Worm (Caenorhabditis elegans) whole organism, L3 larva: ENCODE results near the gene miga-1.

ENCODE experiments used
- R02D3.7 ChIP-seq: fragments of 150-350 bp; optimal IDR thresholded peaks from 2 replicates; lab custom pipeline; 2014; ENCODE audit warnings: missing biosample characterization, missing genetic modification characterization
- aly-2 ChIP-seq: fragments of 150-350 bp; optimal IDR thresholded peaks from 2 replicates; lab custom pipeline; 2014; ENCODE audit warnings: missing biosample characterization, missing genetic modification characterization
- ama-1 ChIP-seq: fragments of 150-350 bp; optimal IDR thresholded peaks from 2 replicates; lab custom pipeline; 2018
- ceh-16 ChIP-seq: sonication (generic microtip); optimal IDR thresholded peaks from 2 replicates; lab custom pipeline; 2017; ENCODE audit warnings: missing biosample characterization, missing genetic modification characterization
- ceh-82 ChIP-seq: fragments of 150-350 bp; optimal IDR thresholded peaks from 2 replicates; lab custom pipeline; 2014; ENCODE audit warnings: missing biosample characterization, missing genetic modification characterization
- ceh-9 ChIP-seq: sonication (generic microtip); optimal IDR thresholded peaks from 2 replicates; lab custom pipeline; 2018; ENCODE audit warnings: missing biosample characterization, missing genetic modification characterization
- daf-12 ChIP-seq: fragments of 150-350 bp; optimal IDR thresholded peaks from 2 replicates; lab custom pipeline; 2014; ENCODE audit warnings: missing biosample characterization, missing genetic modification reagents, missing genetic modification characterization
- egl-5 ChIP-seq: fragments of 150-350 bp; optimal IDR thresholded peaks from 2 replicates; lab custom pipeline; 2017; ENCODE audit warnings: missing biosample characterization, missing genetic modification reagents, missing genetic modification characterization, inconsistent platforms
- elt-1 ChIP-seq: fragments of 150-350 bp; optimal IDR thresholded peaks from 2 replicates; lab custom pipeline; 2014; ENCODE audit warnings: missing biosample characterization, missing genetic modification characterization
- elt-3 ChIP-seq, 3 experiments: fragments of 150-350 bp in 1 of 3; sonication (generic microtip) in 2 of 3; optimal IDR thresholded peaks; 2 replicates in 2 of 3; 4 replicates in 1 of 3; lab custom pipeline; 2014 to 2017; ENCODE audit warnings: missing biosample characterization in 3 of 3, missing genetic modification characterization in 3 of 3
- eor-1 ChIP-seq, 2 experiments: fragments of 150-350 bp; optimal IDR thresholded peaks; 2 replicates each; lab custom pipeline; 2014 to 2018; ENCODE audit warnings: missing biosample characterization in 2 of 2, missing genetic modification characterization in 2 of 2
- fkh-10 ChIP-seq: sonication (generic microtip); optimal IDR thresholded peaks from 2 replicates; lab custom pipeline; 2017; ENCODE audit warnings: missing biosample characterization, missing genetic modification reagents, missing genetic modification characterization
- fos-1 ChIP-seq: fragments of 150-350 bp; optimal IDR thresholded peaks from 2 replicates; lab custom pipeline; 2014; ENCODE audit warnings: missing biosample characterization, missing genetic modification characterization
- hmg-11 ChIP-seq: sonication (generic microtip); optimal IDR thresholded peaks from 2 replicates; lab custom pipeline; 2016; ENCODE audit warnings: missing genetic modification characterization, missing compliant biosample characterization
- jun-1 ChIP-seq: fragments of 150-350 bp; optimal IDR thresholded peaks from 2 replicates; lab custom pipeline; 2014; ENCODE audit warnings: missing biosample characterization, missing genetic modification reagents, missing genetic modification characterization
- lin-15B ChIP-seq: fragments of 150-350 bp; optimal IDR thresholded peaks from 2 replicates; lab custom pipeline; 2014; ENCODE audit warnings: missing biosample characterization, missing genetic modification characterization
- lsy-12 ChIP-seq: sonication (generic microtip); optimal IDR thresholded peaks from 2 replicates; lab custom pipeline; 2016; ENCODE audit warnings: mild to moderate bottlenecking, missing genetic modification characterization, missing compliant biosample characterization
- mdl-1 ChIP-seq: fragments of 150-350 bp; optimal IDR thresholded peaks from 2 replicates; lab custom pipeline; 2014; ENCODE audit warnings: missing biosample characterization, missing genetic modification characterization
- mml-1 ChIP-seq: fragments of 150-350 bp; sonication (generic microtip); optimal IDR thresholded peaks from 3 replicates; lab custom pipeline; 2014; ENCODE audit warnings: missing biosample characterization, missing genetic modification characterization
- nfya-1 ChIP-seq: sonication (generic microtip); optimal IDR thresholded peaks from 2 replicates; lab custom pipeline; 2017; ENCODE audit warnings: missing genetic modification characterization, mild to moderate bottlenecking, missing compliant biosample characterization, antibody characterized with exemption, moderate library complexity; ENCODE audit not compliant: insufficient read depth
- nhr-11 ChIP-seq: fragments of 150-350 bp; optimal IDR thresholded peaks from 2 replicates; lab custom pipeline; 2014; ENCODE audit warnings: missing biosample characterization, missing genetic modification characterization
- nhr-12 ChIP-seq: fragments of 150-350 bp; optimal IDR thresholded peaks from 2 replicates; lab custom pipeline; 2014; ENCODE audit warnings: missing biosample characterization, missing genetic modification characterization
- nhr-23 ChIP-seq: fragments of 150-350 bp; optimal IDR thresholded peaks from 2 replicates; lab custom pipeline; 2014; ENCODE audit warnings: missing biosample characterization, missing genetic modification reagents, missing genetic modification characterization
- nhr-25 ChIP-seq: sonication (generic microtip); optimal IDR thresholded peaks from 2 replicates; lab custom pipeline; 2017; ENCODE audit warnings: missing biosample characterization, missing genetic modification characterization
- nhr-28 ChIP-seq: fragments of 150-350 bp; optimal IDR thresholded peaks from 2 replicates; lab custom pipeline; 2014; ENCODE audit warnings: missing biosample characterization, missing genetic modification characterization
- nhr-43 ChIP-seq: sonication (generic microtip); optimal IDR thresholded peaks from 2 replicates; lab custom pipeline; 2016; ENCODE audit warnings: mild to moderate bottlenecking, missing genetic modification characterization, missing compliant biosample characterization; ENCODE audit not compliant: poor library complexity, severe bottlenecking
- nhr-67 ChIP-seq: fragments of 150-350 bp; optimal IDR thresholded peaks from 2 replicates; lab custom pipeline; 2014; ENCODE audit warnings: missing biosample characterization, missing genetic modification characterization
- pqm-1 ChIP-seq: fragments of 150-350 bp; optimal IDR thresholded peaks from 2 replicates; lab custom pipeline; 2017; ENCODE audit warnings: missing biosample characterization, missing genetic modification characterization, inconsistent platforms
- sea-2 ChIP-seq: fragments of 150-350 bp; sonication (generic microtip); optimal IDR thresholded peaks from 4 replicates; lab custom pipeline; 2014; ENCODE audit warnings: missing biosample characterization, missing genetic modification reagents, missing genetic modification characterization
- snpc-4 ChIP-seq: fragments of 150-350 bp; optimal IDR thresholded peaks from 2 replicates; lab custom pipeline; 2014; ENCODE audit warnings: missing biosample characterization, missing genetic modification characterization
- tbx-2 ChIP-seq: sonication (generic microtip); optimal IDR thresholded peaks from 2 replicates; lab custom pipeline; 2016; ENCODE audit warnings: mild to moderate bottlenecking, missing genetic modification characterization, missing compliant biosample characterization
- unc-39 ChIP-seq: sonication (generic microtip); optimal IDR thresholded peaks from 4 replicates; lab custom pipeline; 2017; ENCODE audit warnings: missing biosample characterization, missing genetic modification characterization
- unc-62 ChIP-seq: fragments of 150-350 bp; sonication (generic microtip); optimal IDR thresholded peaks from 4 replicates; lab custom pipeline; 2014; ENCODE audit warnings: missing biosample characterization, missing genetic modification reagents, missing genetic modification characterization
- ztf-11 ChIP-seq: fragments of 150-350 bp; optimal IDR thresholded peaks from 2 replicates; lab custom pipeline; 2014; ENCODE audit warnings: missing biosample characterization, missing genetic modification characterization

The miga-1 gene

DNA sequence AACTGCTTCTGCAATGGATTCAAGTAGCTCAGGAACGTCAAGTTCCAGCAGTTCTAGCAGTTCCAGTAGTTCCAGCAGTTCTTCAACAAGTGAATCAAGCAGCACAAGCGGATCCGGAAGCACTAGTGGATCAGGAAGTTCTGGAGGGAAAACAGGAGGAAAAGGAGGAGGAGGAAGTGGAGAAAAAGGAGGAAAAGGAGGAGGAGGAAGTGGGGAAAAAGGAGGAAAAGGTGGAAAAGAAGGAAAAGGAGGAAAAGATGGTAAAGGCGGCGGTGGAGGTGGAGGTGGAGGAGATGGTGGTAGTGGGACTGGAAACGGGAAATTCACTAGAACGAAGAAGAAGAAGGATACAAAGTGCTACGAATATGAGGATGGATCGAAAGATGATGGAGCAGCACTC lies 5.9 kb upstream of the miga-1 start:
- TF ChIP-seq sea-2: no peak
- TF ChIP-seq elt-1 (tag; lab: Kevin White, UChicago): no peak
- no peak for TF ChIP-seq fos-1 (tag; lab: Kevin White, UChicago)
- no peak for TF ChIP-seq ceh-16 (tag; lab: Kevin White, UChicago)
- no peak for TF ChIP-seq lin-15B (tag; lab: Kevin White, UChicago)
- no peak for TF ChIP-seq mml-1 (tag; lab: Kevin White, UChicago)
- no peak for TF ChIP-seq ztf-11 (tag; lab: Kevin White, UChicago)
- TF ChIP-seq ceh-82 (tag; lab: Kevin White, UChicago): no peak

DNA sequence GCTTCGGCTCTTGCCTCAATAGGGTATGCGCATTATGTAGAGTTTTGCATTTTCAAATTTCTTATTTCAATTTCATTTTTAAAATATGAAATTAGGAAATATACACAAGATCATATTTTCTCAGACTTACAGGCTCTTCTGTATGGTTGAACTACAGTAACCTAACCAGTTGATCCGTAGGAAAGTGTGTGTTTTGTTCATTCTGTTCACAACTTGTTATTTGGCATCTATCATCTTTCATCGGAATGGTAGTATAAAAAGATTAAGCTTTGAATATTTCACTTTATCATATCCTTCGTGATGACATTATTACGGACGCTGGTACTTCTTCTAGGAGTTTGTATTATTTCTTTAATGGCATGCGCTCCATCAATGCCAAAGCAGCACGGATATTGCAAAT lies 5.3 kb upstream of the miga-1 start, which contains the start of gene K01D12.10:
Gene K01D12.10, plus strand, starts transcription at position 301 of the 400 bp plus-strand sequence.
- TF ChIP-seq mdl-1 (tag; lab: Kevin White, UChicago): no peak

DNA sequence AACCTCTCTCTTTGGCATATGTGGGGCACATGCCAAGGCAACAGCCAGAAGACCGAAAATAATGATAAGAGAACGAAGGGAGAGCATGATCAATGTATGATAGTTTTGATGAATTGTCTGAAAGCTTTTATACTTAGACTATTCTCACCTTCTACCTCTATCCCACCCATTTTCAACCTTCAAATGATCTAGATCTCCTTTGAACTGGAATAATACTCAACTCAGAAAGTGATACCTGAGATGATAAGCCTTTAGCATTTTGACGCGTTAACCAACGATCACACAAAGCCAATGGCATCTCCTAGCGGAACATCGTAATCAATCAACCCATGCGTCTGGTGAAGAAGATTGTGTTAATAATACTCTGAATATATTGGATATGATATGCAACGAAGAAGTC lies 3.9 kb upstream of the miga-1 start, which contains the start of gene K01D12.9:
Gene K01D12.9, minus strand, starts transcription at position 101 of the 400 bp plus-strand sequence.
- TF ChIP-seq nhr-25 (tag; lab: Kevin White, UChicago) (peak; percentile 54), hmg-11 (tag; lab: Kevin White, UChicago) (no peak)

DNA sequence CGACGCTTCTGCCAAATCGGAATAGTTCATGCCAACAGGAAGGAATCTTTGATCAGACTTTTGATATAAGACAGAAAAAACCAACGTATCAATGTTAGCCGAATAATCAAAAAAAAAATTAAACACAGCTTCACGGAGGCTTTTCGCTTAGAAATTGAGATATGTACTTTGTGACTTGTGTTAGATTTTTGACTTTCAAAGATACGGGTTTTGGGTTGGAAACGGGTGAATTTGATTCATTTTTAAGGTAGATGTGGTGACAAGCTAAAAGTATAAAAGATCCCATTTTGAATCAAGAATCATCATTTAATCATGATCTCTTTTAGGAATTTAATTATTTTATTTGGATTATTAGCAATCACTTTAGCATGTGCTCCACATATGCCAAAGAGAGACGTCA lies 1.7 kb upstream of the miga-1 start, which contains the start of gene K01D12.8:
Gene K01D12.8, plus strand, starts transcription at position 301 of the 400 bp plus-strand sequence.
- no peak for TF ChIP-seq nhr-67 (tag; lab: Kevin White, UChicago)
- TF ChIP-seq nhr-12: no peak
- no peak for TF ChIP-seq ceh-9 (tag; lab: Kevin White, UChicago)
- TF ChIP-seq snpc-4: no peak
- no peak for TF ChIP-seq pqm-1 (tag; lab: Kevin White, UChicago)
- no peak for TF ChIP-seq daf-12
- no peak for TF ChIP-seq nhr-23 (tag; lab: Kevin White, UChicago)
- TF ChIP-seq nhr-43: no peak
- TF ChIP-seq unc-39 (tag; lab: Kevin White, UChicago): no peak
- TF ChIP-seq tbx-2 (tag; lab: Kevin White, UChicago): no peak
- no peak for TF ChIP-seq fkh-10 (GFP tag; lab: Kevin White, UChicago)
- no peak for TF ChIP-seq R02D3.7
- no peak for TF ChIP-seq elt-3 (tag; optimal IDR thresholded peaks at IDR 0.05; lab: Kevin White, UChicago)
- no peak for TF ChIP-seq eor-1 (tag; optimal IDR thresholded peaks at IDR 0.05; lab: Kevin White, UChicago)
- no peak for TF ChIP-seq nhr-11 (tag; lab: Kevin White, UChicago)
- no peak for TF ChIP-seq unc-62

DNA sequence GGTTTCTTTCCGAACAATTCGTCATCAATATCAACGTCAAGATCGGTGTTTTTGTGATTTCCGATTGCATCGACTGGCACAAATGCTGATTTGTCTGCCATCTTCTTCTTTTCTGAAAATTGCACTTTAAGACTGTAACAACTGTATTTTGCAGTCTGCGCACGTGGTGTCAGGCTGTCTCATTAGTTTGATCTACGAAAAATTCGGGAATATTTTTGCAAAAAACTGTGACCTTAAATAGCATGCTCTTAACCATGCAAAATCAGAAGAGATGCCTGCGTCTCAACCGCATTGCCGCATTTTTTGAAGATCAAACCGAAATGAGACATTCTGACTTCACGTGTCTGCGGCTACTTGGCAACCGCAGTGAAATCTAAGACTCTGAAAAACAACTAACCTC lies 724 bp upstream of the miga-1 start, which contains the start of gene K01D12.7:
Gene K01D12.7, minus strand, starts transcription at position 101 of the 400 bp plus-strand sequence.
- TF ChIP-seq nfya-1 (tag; lab: Kevin White, UChicago): no peak

DNA sequence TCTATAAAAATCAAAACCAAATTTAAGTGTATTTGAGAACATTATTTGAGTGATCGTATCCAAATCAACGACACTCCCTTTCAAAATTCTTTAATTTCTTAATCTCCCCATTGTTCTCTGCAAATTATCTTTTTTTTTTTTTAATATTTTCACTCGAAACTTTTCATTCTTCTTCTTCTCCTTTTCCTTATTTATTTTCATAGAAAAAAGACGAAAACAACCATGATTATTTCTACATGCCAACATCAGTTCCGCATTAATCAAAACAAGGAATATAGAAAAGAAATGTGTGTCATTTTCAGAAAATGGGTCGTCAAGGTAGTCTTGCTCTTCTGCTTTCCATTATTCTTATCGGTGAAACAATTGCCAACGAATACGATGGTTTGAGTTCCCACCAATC lies 3.1 kb downstream of the miga-1 start, which contains the start of gene K01D12.5:
Gene K01D12.5, plus strand, starts transcription at position 301 of the 400 bp plus-strand sequence.
- no peak for TF ChIP-seq pqm-1 (tag; lab: Kevin White, UChicago)
- TF ChIP-seq lsy-12: no peak

DNA sequence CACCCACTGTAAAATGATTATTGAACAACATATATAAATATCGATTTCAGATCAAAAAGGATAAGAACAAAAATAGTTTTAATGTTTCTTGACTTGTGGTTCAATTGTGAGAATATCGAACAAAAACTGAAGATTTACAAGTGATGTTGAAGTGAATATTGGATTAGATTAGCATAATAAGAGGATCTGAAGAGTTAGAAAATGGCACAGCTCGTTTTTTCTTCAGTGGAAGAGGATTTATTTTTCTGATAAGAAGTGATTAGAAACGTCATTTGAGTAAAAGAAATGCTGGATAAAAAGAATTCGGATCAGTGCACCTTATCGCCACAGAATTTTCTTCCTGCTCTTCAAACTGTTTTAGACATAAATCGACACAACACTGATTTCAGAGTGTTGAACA lies 5.0 kb downstream of the miga-1 start, which contains the start of gene twk-14:
Gene twk-14, minus strand, starts transcription at position 8 of the 400 bp plus-strand sequence.
- TF ChIP-seq aly-2 (tag; lab: Kevin White, UChicago): no peak
- TF ChIP-seq nhr-28 (tag; lab: Kevin White, UChicago): no peak
- TF ChIP-seq snpc-4: no peak
- no peak for TF ChIP-seq ceh-16 (tag; lab: Kevin White, UChicago)
- no peak for TF ChIP-seq nhr-67 (tag; lab: Kevin White, UChicago)
- TF ChIP-seq jun-1 (tag; lab: Kevin White, UChicago): no peak
- no peak for TF ChIP-seq mdl-1 (tag; lab: Kevin White, UChicago)
- no peak for TF ChIP-seq ceh-9 (tag; lab: Kevin White, UChicago)
- TF ChIP-seq egl-5: no peak
- TF ChIP-seq ama-1: no peak
- TF ChIP-seq unc-62: no peak
- TF ChIP-seq R02D3.7: no peak
- TF ChIP-seq pqm-1 (tag; lab: Kevin White, UChicago): no peak
- TF ChIP-seq nhr-11 (tag; lab: Kevin White, UChicago): no peak
- TF ChIP-seq elt-1 (tag; lab: Kevin White, UChicago): no peak
- TF ChIP-seq eor-1 (tag; optimal IDR thresholded peaks at IDR 0.05; lab: Kevin White, UChicago): no peak
- no peak for TF ChIP-seq hmg-11 (tag; lab: Kevin White, UChicago)
- TF ChIP-seq daf-12: no peak
- no peak for TF ChIP-seq elt-3 (tag; optimal IDR thresholded peaks at IDR 0.05; lab: Kevin White, UChicago)
